Fruit fly (Drosophila melanogaster): Measurements from ENCODE around the gene CG6013.

The CG6013 gene

DNA sequence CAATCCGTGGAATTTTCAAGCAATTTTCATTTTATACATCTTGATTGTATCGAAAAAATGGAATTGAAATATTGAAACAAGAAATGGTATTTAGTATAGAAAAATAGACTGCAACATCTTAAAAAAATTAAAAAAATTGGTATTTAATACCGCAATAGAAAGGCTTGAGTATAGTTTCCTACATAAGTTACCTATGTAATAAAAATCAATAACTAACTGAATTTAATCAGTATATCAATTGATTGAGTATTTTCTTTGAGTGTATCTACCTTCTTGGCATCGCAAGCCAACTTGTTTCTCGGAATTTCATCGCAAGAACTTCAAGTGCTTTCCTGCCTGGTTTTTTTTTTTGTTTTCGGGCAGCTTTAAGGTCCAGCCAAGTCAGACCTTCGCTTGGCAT lies 40.8 kb upstream of the CG6013 start (continued):
- no peak for TF ChIP-seq GATAd (GFP tag; optimal IDR thresholded peaks at IDR 0.05)
- TF ChIP-seq usp (GFP tag; optimal IDR thresholded peaks at IDR 0.05) = no peak
- no peak for TF ChIP-seq jim (GFP tag; optimal IDR thresholded peaks at IDR 0.05)
- TF ChIP-seq fru (GFP tag; optimal IDR thresholded peaks at IDR 0.05) = peak; percentile 80
- TF ChIP-seq Myc (optimal IDR thresholded peaks at IDR 0.05) = no peak
- no peak for TF ChIP-seq dl (GFP tag; optimal IDR thresholded peaks at IDR 0.05; ENCODE audit: insufficient read depth in 1 of 2, partially characterized antibody in 2 of 2)
- TF ChIP-seq Hnf4 (GFP tag; optimal IDR thresholded peaks at IDR 0.05) = peak; percentile 49
- peak; percentile 15 for TF ChIP-seq brk (GFP tag; optimal IDR thresholded peaks at IDR 0.05)
- TF ChIP-seq pan (optimal IDR thresholded peaks at IDR 0.05) = no peak
- no peak for TF ChIP-seq CrebA (GFP tag; optimal IDR thresholded peaks at IDR 0.05; ENCODE audit: borderline replicate concordance)
- TF ChIP-seq Hr83 (GFP tag; optimal IDR thresholded peaks at IDR 0.05; ENCODE audit: poor library complexity, severe bottlenecking) = no peak
- no peak for TF ChIP-seq CG32264 (GFP tag; optimal IDR thresholded peaks at IDR 0.05)
- no peak for TF ChIP-seq sv (GFP tag; optimal IDR thresholded peaks at IDR 0.05)

DNA sequence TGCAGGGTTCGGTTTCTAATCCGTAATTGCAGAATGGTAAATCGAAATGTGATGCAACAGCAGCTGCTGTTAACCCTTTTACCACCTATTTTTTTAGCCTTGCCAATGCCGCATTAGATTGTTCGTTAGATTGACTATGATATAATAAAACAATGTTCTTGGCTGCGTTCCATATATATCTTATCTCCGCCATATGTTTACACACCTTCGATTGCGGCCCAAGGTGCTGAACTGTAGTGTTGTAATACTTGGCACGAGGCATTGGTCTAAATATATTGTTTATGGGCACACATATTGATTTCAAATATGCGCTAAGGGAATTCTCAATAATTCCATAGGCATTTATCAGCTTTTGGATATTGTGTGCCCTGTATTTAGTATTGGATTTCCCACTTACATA lies 39.6 kb upstream of the CG6013 start:
- TF ChIP-seq br (GFP tag; optimal IDR thresholded peaks at IDR 0.05) (no peak), dsf (GFP tag; optimal IDR thresholded peaks at IDR 0.05; ENCODE audit: borderline replicate concordance) (no peak), jim (GFP tag; optimal IDR thresholded peaks at IDR 0.05) (no peak), Rel (GFP tag; optimal IDR thresholded peaks at IDR 0.05) (no peak), Rel (tag; optimal IDR thresholded peaks at IDR 0.05) (no peak), Jra (GFP tag; optimal IDR thresholded peaks at IDR 0.05) (no peak), Abd-B (GFP tag; optimal IDR thresholded peaks at IDR 0.05) (no peak), usp (GFP tag; optimal IDR thresholded peaks at IDR 0.05) (no peak), Hr83 (GFP tag; optimal IDR thresholded peaks at IDR 0.05; ENCODE audit: poor library complexity, severe bottlenecking) (no peak), rgr (GFP tag; optimal IDR thresholded peaks at IDR 0.05) (no peak), sv (GFP tag; optimal IDR thresholded peaks at IDR 0.05) (no peak), brk (GFP tag; optimal IDR thresholded peaks at IDR 0.05) (no peak), dl (GFP tag; optimal IDR thresholded peaks at IDR 0.05; ENCODE audit: insufficient read depth in 1 of 2, partially characterized antibody in 2 of 2) (no peak), CG9705 (GFP tag; optimal IDR thresholded peaks at IDR 0.05) (no peak), Hr78 (GFP tag; optimal IDR thresholded peaks at IDR 0.05) (no peak), tai (GFP tag; optimal IDR thresholded peaks at IDR 0.05) (no peak), HLH106 (tag; optimal IDR thresholded peaks at IDR 0.05) (no peak)

DNA sequence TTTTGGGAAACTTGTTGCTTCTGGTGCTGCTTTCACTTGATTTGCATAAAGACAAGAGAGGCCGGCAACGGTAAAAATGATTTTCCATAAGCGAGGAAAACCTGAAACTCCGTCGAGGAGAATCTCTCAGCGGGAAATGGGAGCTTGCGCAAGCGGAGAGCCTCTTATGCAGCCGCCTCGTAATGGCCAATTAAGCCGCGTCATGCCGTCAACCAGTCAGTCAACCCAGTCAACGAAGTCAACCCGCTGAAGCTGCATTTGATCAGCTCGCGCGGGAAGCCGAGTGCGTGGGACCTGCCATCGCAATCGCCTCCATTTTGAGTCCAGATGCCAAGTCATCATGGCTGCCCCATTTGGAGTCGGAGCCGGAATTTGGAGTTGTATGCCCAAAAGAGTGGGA lies 38.1 kb upstream of the CG6013 start:
- TF ChIP-seq Rel (GFP tag; optimal IDR thresholded peaks at IDR 0.05) (no peak), Rel (tag; optimal IDR thresholded peaks at IDR 0.05) (no peak), pan (optimal IDR thresholded peaks at IDR 0.05) (no peak), Mio (GFP tag; optimal IDR thresholded peaks at IDR 0.05) (no peak), rgr (GFP tag; optimal IDR thresholded peaks at IDR 0.05) (no peak), brk (GFP tag; optimal IDR thresholded peaks at IDR 0.05) (no peak), h (GFP tag; optimal IDR thresholded peaks at IDR 0.05) (no peak), usp (GFP tag; optimal IDR thresholded peaks at IDR 0.05) (no peak), woc (GFP tag; optimal IDR thresholded peaks at IDR 0.05) (no peak), Dfd (GFP tag; optimal IDR thresholded peaks at IDR 0.05) (no peak), dmrt93B (GFP tag; optimal IDR thresholded peaks at IDR 0.05) (no peak), CrebA (GFP tag; optimal IDR thresholded peaks at IDR 0.05; ENCODE audit: borderline replicate concordance) (no peak), tai (GFP tag; optimal IDR thresholded peaks at IDR 0.05) (no peak), GATAd (GFP tag; optimal IDR thresholded peaks at IDR 0.05) (no peak), N (GFP tag; optimal IDR thresholded peaks at IDR 0.05) (no peak), Hr83 (GFP tag; optimal IDR thresholded peaks at IDR 0.05; ENCODE audit: poor library complexity, severe bottlenecking) (no peak), Sp1 (GFP tag; optimal IDR thresholded peaks at IDR 0.05) (no peak)

DNA sequence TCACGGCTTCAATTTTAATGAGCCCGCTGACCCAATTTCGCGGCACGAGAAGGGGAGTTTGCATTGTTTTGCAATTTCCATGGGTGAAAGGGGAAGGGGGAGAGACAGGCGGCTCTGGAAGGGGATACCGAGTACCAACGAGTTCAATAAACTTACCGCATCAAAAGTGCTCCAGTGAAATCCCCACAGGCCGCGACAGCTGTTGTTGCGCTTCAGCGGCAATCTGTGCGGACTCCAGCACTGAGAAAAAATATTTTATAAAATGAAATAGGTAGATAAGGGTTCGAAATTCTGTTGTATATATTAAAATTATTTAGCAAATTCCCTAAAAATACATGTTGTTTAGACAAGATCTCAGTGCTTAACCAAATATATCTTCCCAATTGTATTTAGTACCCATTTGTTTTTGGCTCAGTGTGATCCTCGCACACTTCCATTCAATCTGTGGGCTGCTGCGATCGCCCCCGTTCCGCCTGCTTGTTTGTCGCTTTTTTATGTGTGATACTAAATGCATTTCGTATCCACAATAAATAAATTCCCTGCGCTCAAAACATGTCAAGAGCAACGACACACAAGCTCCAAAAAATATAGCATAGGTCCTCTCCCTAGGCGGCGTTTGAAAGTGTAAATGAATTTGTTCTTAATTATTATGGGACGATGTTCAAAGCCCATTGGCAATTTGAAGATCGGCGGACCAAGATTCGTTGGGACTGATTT lies 35.6 kb upstream of the CG6013 start:
- TF ChIP-seq OdsH (GFP tag; optimal IDR thresholded peaks at IDR 0.05) (peak; percentile 81), h (GFP tag; optimal IDR thresholded peaks at IDR 0.05) (peak; percentile 88), br (GFP tag; optimal IDR thresholded peaks at IDR 0.05) (peak; percentile 82), Jra (GFP tag; optimal IDR thresholded peaks at IDR 0.05) (peak; percentile 50), Hr83 (GFP tag; optimal IDR thresholded peaks at IDR 0.05; ENCODE audit: poor library complexity, severe bottlenecking) (no peak), sage (GFP tag; optimal IDR thresholded peaks at IDR 0.05) (peak; percentile 67), woc (GFP tag; optimal IDR thresholded peaks at IDR 0.05) (peak; percentile 62), foxo (GFP tag; optimal IDR thresholded peaks at IDR 0.05) (peak in 1 of 2 experiments; percentile 84), HLH106 (tag; optimal IDR thresholded peaks at IDR 0.05) (peak; percentile 80), rgr (GFP tag; optimal IDR thresholded peaks at IDR 0.05) (peak; percentile 80), jim (GFP tag; optimal IDR thresholded peaks at IDR 0.05) (no peak), CG9705 (GFP tag; optimal IDR thresholded peaks at IDR 0.05) (no peak), Sp1 (GFP tag; optimal IDR thresholded peaks at IDR 0.05) (peak; percentile 80), Abd-B (GFP tag; optimal IDR thresholded peaks at IDR 0.05) (no peak), CG32264 (GFP tag; optimal IDR thresholded peaks at IDR 0.05) (peak; percentile 54), Hnf4 (GFP tag; optimal IDR thresholded peaks at IDR 0.05) (peak; percentile 76), tai (GFP tag; optimal IDR thresholded peaks at IDR 0.05) (peak; percentile 52), dmrt93B (GFP tag; optimal IDR thresholded peaks at IDR 0.05) (peak; percentile 71), psq (GFP tag; optimal IDR thresholded peaks at IDR 0.05) (peak; percentile 73), lola (GFP tag; optimal IDR thresholded peaks at IDR 0.05) (no peak), ey (GFP tag; optimal IDR thresholded peaks at IDR 0.05) (peak; percentile 81), fru (GFP tag; optimal IDR thresholded peaks at IDR 0.05) (peak; percentile 84), brk (GFP tag; optimal IDR thresholded peaks at IDR 0.05) (peak; percentile 72), Rel (GFP tag; optimal IDR thresholded peaks at IDR 0.05) (peak; percentile 12), Rel (tag; optimal IDR thresholded peaks at IDR 0.05) (peak; percentile 73), usp (GFP tag; optimal IDR thresholded peaks at IDR 0.05) (no peak), sv (GFP tag; optimal IDR thresholded peaks at IDR 0.05) (peak; percentile 51), Dfd (GFP tag; optimal IDR thresholded peaks at IDR 0.05) (no peak), GATAd (GFP tag; optimal IDR thresholded peaks at IDR 0.05) (no peak)
